Worm (Caenorhabditis elegans): ENCODE results near the gene D1086.17.

D1086.17 gene

ce11 chrV:14069899-14070298 is 2.2 kb downstream of the D1086.17 start:
- no peak for TF ChIP-seq C08G9.2 (tag; optimal IDR thresholded peaks at IDR 0.05)
- no peak for TF ChIP-seq K09A11.1 (tag; optimal IDR thresholded peaks at IDR 0.05; ENCODE audit: insufficient read depth)
- TF ChIP-seq fkh-10 (GFP tag; optimal IDR thresholded peaks at IDR 0.05) = no peak
- TF ChIP-seq hlh-6 (tag; optimal IDR thresholded peaks at IDR 0.05) = no peak
- TF ChIP-seq Y22D7AL.16 (tag; optimal IDR thresholded peaks at IDR 0.05) = no peak
- TF ChIP-seq K02D7.2 (tag; optimal IDR thresholded peaks at IDR 0.05) = no peak
- TF ChIP-seq mec-3 (tag; optimal IDR thresholded peaks at IDR 0.05; ENCODE audit: borderline replicate concordance) = no peak
- no peak for TF ChIP-seq tbx-7 (tag; optimal IDR thresholded peaks at IDR 0.05)
- TF ChIP-seq hlh-8 (tag; optimal IDR thresholded peaks at IDR 0.05) = no peak
- TF ChIP-seq rnt-1 (tag; optimal IDR thresholded peaks at IDR 0.05) = no peak
- TF ChIP-seq eyg-1 (tag; optimal IDR thresholded peaks at IDR 0.05) = no peak
- no peak for TF ChIP-seq ceh-34 (tag; optimal IDR thresholded peaks at IDR 0.05)
- no peak for TF ChIP-seq npax-4 (tag; optimal IDR thresholded peaks at IDR 0.05)
- no peak for TF ChIP-seq pax-1 (tag; optimal IDR thresholded peaks at IDR 0.05)
- no peak for TF ChIP-seq ceh-2 (tag; optimal IDR thresholded peaks at IDR 0.05)
- no peak for TF ChIP-seq lin-11 (tag; optimal IDR thresholded peaks at IDR 0.05)
- no peak for TF ChIP-seq ceh-45 (GFP tag; IDR thresholded peaks at IDR 0.05)
- TF ChIP-seq ama-1 (optimal IDR thresholded peaks at IDR 0.05) = no peak
- no peak for TF ChIP-seq elt-2 (tag; optimal IDR thresholded peaks at IDR 0.05)

- TF ChIP-seq dve-1 (tag; optimal IDR thresholded peaks at IDR 0.05) (no peak), pag-3 (tag; optimal IDR thresholded peaks at IDR 0.05; ENCODE audit: borderline replicate concordance) (no peak), sox-4 (tag; optimal IDR thresholded peaks at IDR 0.05) (no peak), ceh-48 (tag; optimal IDR thresholded peaks at IDR 0.05) (no peak), C38D4.7 (GFP tag; optimal IDR thresholded peaks at IDR 0.05) (no peak), ets-4 (tag; optimal IDR thresholded peaks at IDR 0.05) (no peak), ceh-2 (tag; optimal IDR thresholded peaks at IDR 0.05) (no peak), ceh-6 (GFP tag; optimal IDR thresholded peaks at IDR 0.05) (no peak), pqm-1 (tag; optimal IDR thresholded peaks at IDR 0.05) (no peak), hlh-8 (tag; optimal IDR thresholded peaks at IDR 0.05) (no peak), sdc-2 (tag; optimal IDR thresholded peaks at IDR 0.05) (no peak), nhr-232 (tag; optimal IDR thresholded peaks at IDR 0.05) (no peak), hlh-13 (GFP tag; optimal IDR thresholded peaks at IDR 0.05) (no peak), ama-1 (optimal IDR thresholded peaks at IDR 0.05) (no peak), rnt-1 (tag; optimal IDR thresholded peaks at IDR 0.05) (no peak), syd-9 (tag; optimal IDR thresholded peaks at IDR 0.05) (no peak), ceh-14 (tag; optimal IDR thresholded peaks at IDR 0.05) (no peak), mec-3 (tag; optimal IDR thresholded peaks at IDR 0.05; ENCODE audit: borderline replicate concordance) (no peak)
These were observed 6.5 kb downstream of the D1086.17 start, which contains the start of gene D1086.11 for ce11 chrV:14074160-14074559. D1086.11 (plus strand) TSS chrV:14074460.

ce11 chrV:14079501-14079900 is 11.8 kb downstream of the D1086.17 start, which contains the start of gene D1086.6:
D1086.6 (plus strand) TSS chrV:14079801.
- TF ChIP-seq ceh-31 (tag; optimal IDR thresholded peaks at IDR 0.05) (no peak), pat-9 (tag; optimal IDR thresholded peaks at IDR 0.05) (no peak), rnt-1 (tag; optimal IDR thresholded peaks at IDR 0.05) (no peak), K02D7.2 (tag; optimal IDR thresholded peaks at IDR 0.05) (no peak), ama-1 (optimal IDR thresholded peaks at IDR 0.05) (no peak), ceh-45 (GFP tag; IDR thresholded peaks at IDR 0.05) (no peak), lin-11 (tag; optimal IDR thresholded peaks at IDR 0.05) (no peak), T23F11.4 (GFP tag; optimal IDR thresholded peaks at IDR 0.05) (no peak), pha-2 (tag; optimal IDR thresholded peaks at IDR 0.05) (no peak), ttx-3 (tag; optimal IDR thresholded peaks at IDR 0.05) (no peak), elt-2 (tag; optimal IDR thresholded peaks at IDR 0.05) (no peak), fax-1 (tag; optimal IDR thresholded peaks at IDR 0.05) (no peak), npax-4 (tag; optimal IDR thresholded peaks at IDR 0.05) (no peak), ref-2 (tag; optimal IDR thresholded peaks at IDR 0.05) (no peak), unc-86 (tag; optimal IDR thresholded peaks at IDR 0.05) (no peak), elt-4 (tag; optimal IDR thresholded peaks at IDR 0.05) (no peak), C08G9.2 (tag; optimal IDR thresholded peaks at IDR 0.05) (no peak), pqm-1 (tag; optimal IDR thresholded peaks at IDR 0.05) (no peak), ceh-9 (tag; optimal IDR thresholded peaks at IDR 0.05) (no peak), dve-1 (tag; optimal IDR thresholded peaks at IDR 0.05) (no peak)
